Worm (Caenorhabditis elegans) whole organism, L2 larva: ENCODE results near the gene ptp-5.2.

Source experiments
- C34F6.9 ChIP-seq: fragments of 150-350 bp; optimal IDR thresholded peaks from 2 replicates; lab custom pipeline; 2014; ENCODE audit warnings: missing biosample characterization, missing genetic modification characterization
- F13H6.1 ChIP-seq: sonication (generic microtip); optimal IDR thresholded peaks from 2 replicates; lab custom pipeline; 2016; ENCODE audit warnings: missing genetic modification characterization, missing compliant biosample characterization
- ZK546.5 ChIP-seq: sonication (generic microtip); optimal IDR thresholded peaks from 2 replicates; lab custom pipeline; 2017; ENCODE audit warnings: missing biosample characterization, missing genetic modification characterization
- ceh-16 ChIP-seq: fragments of 150-350 bp; optimal IDR thresholded peaks from 2 replicates; lab custom pipeline; 2014; ENCODE audit warnings: missing biosample characterization, missing genetic modification characterization
- egl-27 ChIP-seq: sonication (generic microtip); optimal IDR thresholded peaks from 3 replicates; lab custom pipeline; 2017; ENCODE audit warnings: missing biosample characterization, missing genetic modification reagents, missing genetic modification characterization
- lin-13 ChIP-seq: fragments of 150-350 bp; optimal IDR thresholded peaks from 2 replicates; lab custom pipeline; 2014; ENCODE audit warnings: missing biosample characterization, missing genetic modification reagents, missing genetic modification characterization
- mab-5 ChIP-seq: fragments of 150-350 bp; optimal IDR thresholded peaks from 2 replicates; lab custom pipeline; 2014; ENCODE audit warnings: missing biosample characterization, missing genetic modification characterization
- mdl-1 ChIP-seq, 2 experiments: fragments of 150-350 bp in 1 of 2; sonication (generic microtip) in 1 of 2; optimal IDR thresholded peaks; 2 replicates each; lab custom pipeline; 2017; ENCODE audit warnings: missing biosample characterization in 2 of 2, missing genetic modification characterization in 2 of 2
- nhr-11 ChIP-seq: fragments of 150-350 bp; optimal IDR thresholded peaks from 2 replicates; lab custom pipeline; 2014; ENCODE audit warnings: missing biosample characterization, missing genetic modification characterization
- nhr-129 ChIP-seq: fragments of 150-350 bp; optimal IDR thresholded peaks from 2 replicates; lab custom pipeline; 2014; ENCODE audit warnings: missing biosample characterization, missing genetic modification characterization
- nhr-237 ChIP-seq: fragments of 150-350 bp; optimal IDR thresholded peaks from 2 replicates; lab custom pipeline; 2014; ENCODE audit warnings: missing biosample characterization, missing genetic modification characterization
- nhr-77 ChIP-seq: fragments of 150-350 bp; optimal IDR thresholded peaks from 2 replicates; lab custom pipeline; 2014; ENCODE audit warnings: missing biosample characterization, missing genetic modification characterization
- skn-1 ChIP-seq: sonication (generic microtip); optimal IDR thresholded peaks from 2 replicates; lab custom pipeline; 2017; ENCODE audit warnings: missing biosample characterization, missing genetic modification characterization
- zag-1 ChIP-seq: fragments of 150-350 bp; optimal IDR thresholded peaks from 2 replicates; lab custom pipeline; 2014; ENCODE audit warnings: missing biosample characterization, missing genetic modification characterization

- no peak for TF ChIP-seq egl-27
- peak; percentile 61 for TF ChIP-seq F13H6.1 (tag; lab: Kevin White, UChicago)
- peak; percentile 54 for TF ChIP-seq ceh-16 (tag; lab: Kevin White, UChicago)
- TF ChIP-seq ZK546.5 (tag; lab: Kevin White, UChicago): no peak
- peak; percentile 89 for TF ChIP-seq nhr-129 (tag; lab: Kevin White, UChicago)
- no peak for TF ChIP-seq mab-5 (tag; lab: Kevin White, UChicago)
- no peak for TF ChIP-seq nhr-77 (tag; lab: Kevin White, UChicago)
- no peak for TF ChIP-seq skn-1 (tag; lab: Kevin White, UChicago)
- peak; percentile 71 for TF ChIP-seq lin-13 (GFP tag; lab: Kevin White, UChicago)
- peak; percentile 71 for TF ChIP-seq C34F6.9
- TF ChIP-seq nhr-11 (tag; lab: Kevin White, UChicago): no peak
- TF ChIP-seq mdl-1 (tag; optimal IDR thresholded peaks at IDR 0.05; lab: Kevin White, UChicago): peak; percentile 16 to 22
- no peak for TF ChIP-seq nhr-237 (tag; lab: Kevin White, UChicago)
- TF ChIP-seq zag-1 (tag; lab: Kevin White, UChicago): no peak
Observed at ce11 chrIV:14793900-14794624, 33.3 kb upstream of the ptp-5.2 start.
